Worm (Caenorhabditis elegans): ENCODE results near the gene lat-1.

Gene lat-1

ce11 chrII:8938907-8939622, 42.4 kb downstream of the lat-1 start (continued):
- TF ChIP-seq lsl-1 (GFP tag; optimal IDR thresholded peaks at IDR 0.05) (peak; percentile 2), nhr-120 (GFP tag; IDR thresholded peaks at IDR 0.05) (no peak), nhr-179 (tag; optimal IDR thresholded peaks at IDR 0.05) (no peak), unc-62 (GFP tag; optimal IDR thresholded peaks at IDR 0.05) (no peak), dpl-1 (GFP tag; optimal IDR thresholded peaks at IDR 0.05) (no peak), gei-17 (GFP tag; optimal IDR thresholded peaks at IDR 0.05) (no peak), madf-10 (tag; optimal IDR thresholded peaks at IDR 0.05) (no peak), ztf-25 (GFP tag; IDR thresholded peaks at IDR 0.05) (no peak), nhr-90 (tag; optimal IDR thresholded peaks at IDR 0.05) (no peak), F39B2.1 (GFP tag; IDR thresholded peaks at IDR 0.05) (no peak), aptf-2 (GFP tag; conservative IDR thresholded peaks at IDR 0.05) (no peak), lin-54 (GFP tag; optimal IDR thresholded peaks at IDR 0.05) (peak; percentile 9), zim-3 (tag; optimal IDR thresholded peaks at IDR 0.05) (no peak), nhr-80 (tag; optimal IDR thresholded peaks at IDR 0.05) (no peak), tlf-1 (GFP tag; optimal IDR thresholded peaks at IDR 0.05) (no peak), ZK185.1 (tag; optimal IDR thresholded peaks at IDR 0.05; ENCODE audit: poor library complexity, severe bottlenecking) (peak; percentile 1), ztf-6 (GFP tag; IDR thresholded peaks at IDR 0.05) (no peak), hlh-12 (tag; optimal IDR thresholded peaks at IDR 0.05) (no peak), snpc-1.3 (tag; optimal IDR thresholded peaks at IDR 0.05; ENCODE audit: insufficient read depth) (peak; percentile 20), ceh-27 (GFP tag; optimal IDR thresholded peaks at IDR 0.05) (no peak), snpc-4 (GFP tag; optimal IDR thresholded peaks at IDR 0.05) (no peak), snpc-4 (tag; optimal IDR thresholded peaks at IDR 0.05) (no peak), ceh-40 (GFP tag; IDR thresholded peaks at IDR 0.05) (no peak), F22D6.2 (tag; optimal IDR thresholded peaks at IDR 0.05) (no peak), ztf-22 (GFP tag; optimal IDR thresholded peaks at IDR 0.05) (no peak), F37B4.10 (GFP tag; IDR thresholded peaks at IDR 0.05) (no peak), mes-4 (tag; optimal IDR thresholded peaks at IDR 0.05) (no peak), Y95B8A.8 (GFP tag; IDR thresholded peaks at IDR 0.05) (peak; percentile 80), mcd-1 (GFP tag; IDR thresholded peaks at IDR 0.05) (no peak), let-607 (tag; optimal IDR thresholded peaks at IDR 0.05) (no peak), efl-1 (GFP tag; optimal IDR thresholded peaks at IDR 0.05) (no peak), atf-7 (tag; optimal IDR thresholded peaks at IDR 0.05) (peak; percentile 12), ztf-28 (GFP tag; IDR thresholded peaks at IDR 0.05) (no peak), F57A8.1 (GFP tag; optimal IDR thresholded peaks at IDR 0.05) (no peak), pha-4 (tag; optimal IDR thresholded peaks at IDR 0.05) (no peak), attf-5 (GFP tag; optimal IDR thresholded peaks at IDR 0.05) (no peak), rpc-1 (optimal IDR thresholded peaks at IDR 0.05) (no peak), rpc-1 (tag; optimal IDR thresholded peaks at IDR 0.05) (no peak), dpff-1 (tag; optimal IDR thresholded peaks at IDR 0.05) (peak; percentile 43), hlh-26 (GFP tag; conservative IDR thresholded peaks at IDR 0.05) (no peak), F52B5.7 (tag; optimal IDR thresholded peaks at IDR 0.05) (peak; percentile 50), ztf-26 (tag; optimal IDR thresholded peaks at IDR 0.05) (no peak), snpc-1.1 (tag; optimal IDR thresholded peaks at IDR 0.05; ENCODE audit: insufficient read depth) (no peak), egl-18 (GFP tag; IDR thresholded peaks at IDR 0.05) (no peak), F33H1.4 (GFP tag; IDR thresholded peaks at IDR 0.05) (no peak; the same call in 1 of the 2 replicates), lag-1 (GFP tag; IDR thresholded peaks at IDR 0.05) (no peak), ceh-100 (GFP tag; IDR thresholded peaks at IDR 0.05) (0 out of 2 replicates have a peak, but pooled peaks have one; percentile 30), Y53F4B.3 (GFP tag; IDR thresholded peaks at IDR 0.05) (no peak), F55B11.4 (tag; optimal IDR thresholded peaks at IDR 0.05; ENCODE audit: borderline replicate concordance, insufficient read depth) (no peak)

Measured in whole organism, young adult.